Fruit fly (Drosophila melanogaster): ENCODE results near the gene Spn85F.

DNA sequence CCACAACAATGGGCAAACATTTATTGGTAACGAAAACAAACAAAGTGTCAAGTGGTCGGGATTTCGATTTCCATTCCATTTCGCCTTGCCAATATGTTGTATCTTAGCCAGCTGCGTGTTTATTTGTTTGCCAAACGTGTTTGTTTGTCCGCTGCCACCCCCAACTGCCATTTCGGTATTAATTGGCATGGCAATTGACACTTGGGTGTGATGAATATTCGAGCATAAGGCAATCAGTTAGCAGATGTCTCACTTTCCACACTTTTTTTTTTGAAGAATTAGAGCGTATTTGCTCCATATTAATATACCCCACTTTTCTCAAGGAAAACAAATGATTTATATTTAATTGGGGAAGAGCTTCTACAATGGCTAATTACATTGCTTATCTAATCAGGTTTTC lies 34.5 kb downstream of the Spn85F start:
- TF ChIP-seq CG34367 (tag; optimal IDR thresholded peaks at IDR 0.05) (no peak), Pif1A (GFP tag; optimal IDR thresholded peaks at IDR 0.05) (no peak), CG13204 (GFP tag; optimal IDR thresholded peaks at IDR 0.05) (no peak)

Data from whole organism, pupa.